Worm (Caenorhabditis elegans) whole organism, L4 larva: ENCODE results near the gene ntl-9.

ENCODE experiments used
- D1046.2 ChIP-seq: fragments of 200-800 bp; sonication (Bioruptor generic); IDR thresholded peaks from 2 replicates; pipeline ENCODE4 v1.3.6; 2022; ENCODE audit warnings: missing genetic modification characterization, missing compliant biosample characterization
- F10B5.3 ChIP-seq: sonication (generic microtip); optimal IDR thresholded peaks from 2 replicates; lab custom pipeline; 2016; ENCODE audit warnings: mild to moderate bottlenecking, missing genetic modification characterization, missing compliant biosample characterization
- F37D6.2 ChIP-seq: sonication (generic microtip); optimal IDR thresholded peaks from 2 replicates; lab custom pipeline; 2016; ENCODE audit warnings: mild to moderate bottlenecking, missing genetic modification characterization, missing compliant biosample characterization
- F49E8.2 ChIP-seq: sonication (generic microtip); optimal IDR thresholded peaks from 2 replicates; lab custom pipeline; 2016; ENCODE audit warnings: missing compliant biosample characterization, mild to moderate bottlenecking, missing genetic modification characterization, borderline replicate concordance
- T26A8.4 ChIP-seq: fragments of 200-800 bp; sonication (Bioruptor generic); IDR thresholded peaks from 2 replicates; pipeline ENCODE4 v1.3.6; 2022; ENCODE audit warnings: missing genetic modification characterization, missing compliant biosample characterization
- Y105C5A.15 ChIP-seq: fragments of 200-800 bp; sonication (Bioruptor generic); IDR thresholded peaks from 2 replicates; pipeline ENCODE4 v1.3.6; 2022; ENCODE audit warnings: missing genetic modification characterization, missing compliant biosample characterization
- Y48G9A.11 ChIP-seq: fragments of 200-800 bp; sonication (Bioruptor generic); IDR thresholded peaks from 2 replicates; pipeline ENCODE4 v1.3.6; 2022; ENCODE audit warnings: missing genetic modification reagents, missing genetic modification characterization, missing compliant biosample characterization
- Y75B8A.6 ChIP-seq: fragments of 200-800 bp; sonication (Bioruptor generic); IDR thresholded peaks from 2 replicates; pipeline ENCODE4 v1.3.6; 2022; ENCODE audit warnings: missing genetic modification reagents, missing genetic modification characterization, missing compliant biosample characterization
- aha-1 ChIP-seq: fragments of 150-350 bp; peaks from one replicate; lab custom pipeline; 2014; ENCODE audit warnings: missing biosample characterization, missing genetic modification characterization
- ceh-28 ChIP-seq: fragments of 150-350 bp; optimal IDR thresholded peaks from 2 replicates; lab custom pipeline; 2014; ENCODE audit warnings: missing biosample characterization, missing genetic modification reagents, missing genetic modification characterization
- ceh-32 ChIP-seq: sonication (generic microtip); optimal IDR thresholded peaks from 2 replicates; lab custom pipeline; 2016; ENCODE audit warnings: mild to moderate bottlenecking, missing genetic modification characterization, missing compliant biosample characterization; ENCODE audit not compliant: poor library complexity
- ceh-82 ChIP-seq: sonication (generic microtip); optimal IDR thresholded peaks from 2 replicates; lab custom pipeline; 2017; ENCODE audit warnings: missing biosample characterization, missing genetic modification characterization
- ctbp-1 ChIP-seq: fragments of 200-800 bp; sonication (Bioruptor generic); IDR thresholded peaks from 2 replicates; pipeline ENCODE4 v1.3.6; 2022; ENCODE audit warnings: missing genetic modification reagents, missing genetic modification characterization, missing compliant biosample characterization
- daf-12 ChIP-seq: fragments of 150-350 bp; optimal IDR thresholded peaks from 2 replicates; lab custom pipeline; 2014; ENCODE audit warnings: missing biosample characterization, missing genetic modification reagents, missing genetic modification characterization
- daf-16 ChIP-seq, 3 experiments: sonication (generic microtip); optimal IDR thresholded peaks; 2 replicates each; lab custom pipeline; 2016 to 2017; ENCODE audit warnings: missing genetic modification characterization in 3 of 3, missing genetic modification reagents in 3 of 3, mild to moderate bottlenecking in 2 of 3, missing compliant biosample characterization in 2 of 3, missing biosample characterization in 1 of 3, moderate library complexity in 1 of 3
- dmd-8 ChIP-seq: fragments of 200-800 bp; sonication (Bioruptor generic); IDR thresholded peaks from 2 replicates; pipeline ENCODE4 v1.3.6; 2022; ENCODE audit warnings: missing genetic modification characterization, missing compliant biosample characterization
- dmd-9 ChIP-seq: fragments of 200-800 bp; sonication (Bioruptor generic); IDR thresholded peaks from 2 replicates; pipeline ENCODE4 v1.3.6; 2022; ENCODE audit warnings: missing genetic modification reagents, missing genetic modification characterization, missing compliant biosample characterization
- dve-1 ChIP-seq: sonication (generic microtip); optimal IDR thresholded peaks from 2 replicates; lab custom pipeline; 2017; ENCODE audit warnings: antibody characterized with exemption, mild to moderate bottlenecking, missing genetic modification characterization, missing compliant biosample characterization; ENCODE audit not compliant: insufficient read depth
- egl-43 ChIP-seq: fragments of 200-800 bp; sonication (Bioruptor generic); IDR thresholded peaks from 2 replicates; pipeline ENCODE4 v1.3.6; 2022; ENCODE audit warnings: missing genetic modification reagents, missing genetic modification characterization, missing compliant biosample characterization
- gei-8 ChIP-seq: fragments of 200-800 bp; sonication (Bioruptor generic); optimal IDR thresholded peaks from 2 replicates; lab custom pipeline; 2018; ENCODE audit warnings: mild to moderate bottlenecking, missing genetic modification characterization, missing compliant biosample characterization
- hlh-11 ChIP-seq: fragments of 200-800 bp; sonication (Bioruptor generic); optimal IDR thresholded peaks from 2 replicates; lab custom pipeline; 2018; ENCODE audit warnings: mild to moderate bottlenecking, missing genetic modification characterization, missing compliant biosample characterization
- hlh-30 ChIP-seq: sonication (generic microtip); optimal IDR thresholded peaks from 2 replicates; lab custom pipeline; 2017; ENCODE audit warnings: antibody characterized with exemption, mild to moderate bottlenecking, missing genetic modification characterization, missing compliant biosample characterization; ENCODE audit not compliant: insufficient read depth
- hmg-1.1 ChIP-seq: fragments of 200-800 bp; sonication (Bioruptor generic); IDR thresholded peaks from 2 replicates; pipeline ENCODE4 v1.3.6; 2022; ENCODE audit warnings: missing genetic modification reagents, missing genetic modification characterization, missing compliant biosample characterization
- jun-1 ChIP-seq: fragments of 150-350 bp; optimal IDR thresholded peaks from 2 replicates; lab custom pipeline; 2014; ENCODE audit warnings: missing biosample characterization, missing genetic modification reagents, missing genetic modification characterization
- lim-7 ChIP-seq: fragments of 200-800 bp; sonication (Bioruptor generic); IDR thresholded peaks from 2 replicates; pipeline ENCODE4 v1.3.6; 2022; ENCODE audit warnings: missing genetic modification characterization, missing compliant biosample characterization
- lin-13 ChIP-seq: fragments of 150-350 bp; optimal IDR thresholded peaks from 2 replicates; lab custom pipeline; 2014; ENCODE audit warnings: missing biosample characterization, missing genetic modification reagents, missing genetic modification characterization
- lin-39 ChIP-seq: fragments of 150-350 bp; optimal IDR thresholded peaks from 2 replicates; lab custom pipeline; 2014; ENCODE audit warnings: missing biosample characterization, missing genetic modification reagents, missing genetic modification characterization
- madf-9 ChIP-seq: fragments of 200-800 bp; sonication (Bioruptor generic); conservative IDR thresholded peaks from 2 replicates; pipeline ENCODE4 v1.3.6; 2022; ENCODE audit warnings: missing genetic modification reagents, missing genetic modification characterization, missing compliant biosample characterization
- mdl-1 ChIP-seq, 2 experiments: fragments of 150-350 bp in 1 of 2; sonication (generic microtip) in 1 of 2; optimal IDR thresholded peaks; 2 replicates each; lab custom pipeline; 2014 to 2017; ENCODE audit warnings: missing biosample characterization in 2 of 2, missing genetic modification characterization in 2 of 2
- mep-1 ChIP-seq: fragments of 150-350 bp; sonication (generic microtip); optimal IDR thresholded peaks from 3 replicates; lab custom pipeline; 2014; ENCODE audit warnings: missing biosample characterization, missing genetic modification characterization
- mes-2 ChIP-seq: sonication (generic microtip); optimal IDR thresholded peaks from 2 replicates; lab custom pipeline; 2016; ENCODE audit warnings: missing genotype, mild to moderate bottlenecking, missing genetic modification characterization, missing compliant biosample characterization; ENCODE audit not compliant: poor library complexity, severe bottlenecking
- mxl-3 ChIP-seq: fragments of 200-800 bp; sonication (Bioruptor generic); optimal IDR thresholded peaks from 2 replicates; lab custom pipeline; 2018; ENCODE audit warnings: mild to moderate bottlenecking, missing genetic modification characterization, missing compliant biosample characterization
- nhr-102 ChIP-seq: sonication (generic microtip); optimal IDR thresholded peaks from 2 replicates; lab custom pipeline; 2016; ENCODE audit warnings: mild to moderate bottlenecking, missing genetic modification characterization, moderate library complexity, missing compliant biosample characterization
- nhr-11 ChIP-seq: fragments of 150-350 bp; optimal IDR thresholded peaks from 2 replicates; lab custom pipeline; 2014; ENCODE audit warnings: missing biosample characterization, missing genetic modification characterization
- nhr-25 ChIP-seq: sonication (generic microtip); optimal IDR thresholded peaks from 2 replicates; lab custom pipeline; 2017; ENCODE audit warnings: missing genetic modification characterization, mild to moderate bottlenecking, missing compliant biosample characterization, antibody characterized with exemption, moderate library complexity, borderline replicate concordance; ENCODE audit not compliant: insufficient read depth
- nhr-42 ChIP-seq: fragments of 200-800 bp; sonication (Bioruptor generic); IDR thresholded peaks from 2 replicates; pipeline ENCODE4 v1.3.6; 2022; ENCODE audit warnings: missing genetic modification characterization, missing compliant biosample characterization
- nhr-48 ChIP-seq: sonication (generic microtip); optimal IDR thresholded peaks from 2 replicates; lab custom pipeline; 2016; ENCODE audit warnings: mild to moderate bottlenecking, missing genetic modification characterization, missing compliant biosample characterization
- nhr-6 ChIP-seq: fragments of 150-350 bp; optimal IDR thresholded peaks from 2 replicates; lab custom pipeline; 2014; ENCODE audit warnings: missing biosample characterization, missing genetic modification characterization
- nhr-76 ChIP-seq: fragments of 150-350 bp; optimal IDR thresholded peaks from 2 replicates; lab custom pipeline; 2014; ENCODE audit warnings: missing biosample characterization, missing genetic modification characterization
- nhr-77 ChIP-seq: fragments of 150-350 bp; optimal IDR thresholded peaks from 2 replicates; lab custom pipeline; 2014; ENCODE audit warnings: missing biosample characterization, missing genetic modification characterization
- pha-4 ChIP-seq, 2 experiments: fragments of 150-350 bp in 1 of 2; fragments of 200-800 bp in 1 of 2; sonication (Bioruptor generic) in 1 of 2; IDR thresholded peaks in 1 of 2; optimal IDR thresholded peaks in 1 of 2; 2 replicates each; pipeline versions ENCODE4 v1.3.6 to Lab custom; 2014 to 2022; ENCODE audit warnings: missing genetic modification characterization in 2 of 2, missing genetic modification reagents in 2 of 2, missing biosample characterization in 1 of 2, missing compliant biosample characterization in 1 of 2
- php-3 ChIP-seq: fragments of 200-800 bp; sonication (Bioruptor generic); IDR thresholded peaks from 2 replicates; pipeline ENCODE4 v1.3.6; 2022; ENCODE audit warnings: missing genetic modification reagents, missing genetic modification characterization, missing compliant biosample characterization
- rbr-2 ChIP-seq: sonication (generic microtip); optimal IDR thresholded peaks from 2 replicates; lab custom pipeline; 2016; ENCODE audit warnings: missing genotype, missing genetic modification characterization, missing compliant biosample characterization
- sdz-12 ChIP-seq: fragments of 200-800 bp; sonication (Bioruptor generic); optimal IDR thresholded peaks from 2 replicates; lab custom pipeline; 2018; ENCODE audit warnings: mild to moderate bottlenecking, missing genetic modification characterization, missing compliant biosample characterization
- set-16 ChIP-seq: fragments of 200-800 bp; sonication (Bioruptor generic); IDR thresholded peaks from 2 replicates; pipeline ENCODE4 v1.3.6; 2022; ENCODE audit warnings: missing genetic modification reagents, missing genetic modification characterization, missing compliant biosample characterization
- zag-1 ChIP-seq: fragments of 150-350 bp; optimal IDR thresholded peaks from 2 replicates; lab custom pipeline; 2014; ENCODE audit warnings: missing biosample characterization, missing genetic modification characterization
- zfp-2 ChIP-seq: sonication (generic microtip); optimal IDR thresholded peaks from 2 replicates; lab custom pipeline; 2016; ENCODE audit warnings: mild to moderate bottlenecking, missing genetic modification characterization, missing compliant biosample characterization
- zip-2 ChIP-seq: fragments of 150-350 bp; optimal IDR thresholded peaks from 2 replicates; lab custom pipeline; 2014; ENCODE audit warnings: missing biosample characterization, missing genetic modification characterization

The ntl-9 gene

DNA sequence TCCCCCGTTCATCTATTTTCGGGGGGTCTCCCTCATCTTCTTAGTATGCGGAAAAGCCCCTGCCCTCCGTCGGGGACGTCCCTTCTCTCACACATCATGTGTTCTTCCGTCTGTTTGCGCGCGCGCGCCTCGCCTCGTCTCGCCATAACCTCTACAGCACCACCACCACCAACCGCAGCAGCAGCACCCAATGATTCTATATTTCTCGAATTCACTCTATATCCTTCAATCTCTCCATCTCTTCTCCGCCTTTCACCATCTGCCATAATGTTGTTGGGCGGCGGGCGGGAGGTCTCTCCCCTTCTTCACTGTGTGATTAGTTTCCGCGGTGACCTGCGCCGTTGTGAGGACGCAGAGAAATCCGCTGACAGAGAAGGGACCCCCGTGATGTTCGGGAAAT is 3.0 kb downstream of the ntl-9 start:
- TF ChIP-seq dmd-9 (GFP tag; lab: Robert Waterston, UW) (no peak), nhr-102 (no peak), gei-8 (peak; percentile 11), lim-7 (no peak), nhr-11 (tag; lab: Kevin White, UChicago) (no peak), rbr-2 (tag; lab: Kevin White, UChicago) (peak; percentile 23), Y48G9A.11 (GFP tag; lab: Robert Waterston, UW) (0 out of 2 replicates have a peak, but pooled peaks have one; percentile 10), madf-9 (GFP tag; lab: Robert Waterston, UW) (peak; percentile 78), hlh-11 (peak; percentile 36), F10B5.3 (tag; lab: Kevin White, UChicago) (no peak), set-16 (GFP tag; lab: Robert Waterston, UW) (peak; percentile 82), aha-1 (tag; lab: Kevin White, UChicago) (peak; percentile 98), ctbp-1 (GFP tag; lab: Robert Waterston, UW) (0 out of 2 replicates have a peak, but pooled peaks have one; percentile 30), mes-2 (tag; lab: Kevin White, UChicago) (peak; percentile 37), mdl-1 (tag; optimal IDR thresholded peaks at IDR 0.05; lab: Kevin White, UChicago) (peak; percentile 11 to 34), T26A8.4 (GFP tag; lab: Robert Waterston, UW) (no peak), nhr-42 (GFP tag; lab: Robert Waterston, UW) (0 out of 2 replicates have a peak, but pooled peaks have one; percentile 27), lin-39 (tag; lab: Kevin White, UChicago) (no peak), hlh-30 (peak; percentile 82), ceh-32 (tag; lab: Kevin White, UChicago) (no peak), egl-43 (peak; percentile 42; the same call in 1 of the 2 replicates), F37D6.2 (tag; lab: Kevin White, UChicago) (no peak), hmg-1.1 (GFP tag; lab: Robert Waterston, UW) (peak; percentile 38; the same call in 1 of the 2 replicates), mep-1 (peak; percentile 27)

DNA sequence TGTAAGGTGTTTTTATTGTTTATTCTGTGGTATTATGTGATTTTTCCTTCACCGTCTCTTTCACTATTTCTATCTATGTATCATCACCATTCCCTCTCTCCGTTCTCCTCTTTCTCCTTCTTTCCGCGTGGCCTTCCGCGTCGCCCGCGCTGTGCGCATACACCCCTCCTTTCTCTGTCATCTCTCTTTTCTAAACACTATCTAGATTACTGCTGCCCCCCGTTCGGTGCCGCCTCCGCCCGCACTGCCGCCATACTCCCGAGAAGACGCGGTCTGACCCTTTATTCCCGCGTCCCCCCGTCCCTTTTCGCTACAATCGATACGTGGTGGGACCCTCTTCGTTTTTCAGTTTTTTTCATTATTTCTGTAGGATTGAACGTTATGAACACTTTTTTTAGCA is 4.3 kb downstream of the ntl-9 start:
- TF ChIP-seq mes-2 (tag; lab: Kevin White, UChicago) (peak; percentile 22), ceh-82 (tag; lab: Kevin White, UChicago) (no peak), nhr-48 (tag; lab: Kevin White, UChicago) (no peak), nhr-76 (tag; lab: Kevin White, UChicago) (no peak), daf-12 (tag; lab: Kevin White, UChicago) (no peak), mxl-3 (GFP tag; lab: Kevin White, UChicago) (peak; percentile 30), Y75B8A.6 (GFP tag; lab: Robert Waterston, UW) (no peak), nhr-6 (tag; lab: Kevin White, UChicago) (no peak), zag-1 (no peak), ceh-32 (tag; lab: Kevin White, UChicago) (no peak), jun-1 (tag; lab: Kevin White, UChicago) (no peak), sdz-12 (GFP tag; lab: Kevin White, UChicago) (no peak), dve-1 (tag; lab: Kevin White, UChicago) (no peak), ceh-28 (tag; lab: Kevin White, UChicago) (no peak), nhr-25 (no peak), dmd-8 (GFP tag; lab: Robert Waterston, UW) (no peak), php-3 (GFP tag; lab: Robert Waterston, UW) (no peak), pha-4 (GFP tag; IDR thresholded peaks at IDR 0.05; lab: Robert Waterston, UW) (0 out of 2 replicates have a peak, but pooled peaks have one; percentile 19), pha-4 (tag; optimal IDR thresholded peaks at IDR 0.05; lab: Kevin White, UChicago) (no peak), D1046.2 (GFP tag; lab: Robert Waterston, UW) (no peak), aha-1 (tag; lab: Kevin White, UChicago) (peak; percentile 97), mep-1 (no peak), zfp-2 (tag; lab: Kevin White, UChicago) (no peak), F10B5.3 (tag; lab: Kevin White, UChicago) (no peak), lin-13 (no peak), daf-16 (GFP tag; optimal IDR thresholded peaks at IDR 0.05; lab: Kevin White, UChicago) (no peak), daf-16 (tag; optimal IDR thresholded peaks at IDR 0.05; lab: Kevin White, UChicago) (peak; percentile 29), mdl-1 (tag; optimal IDR thresholded peaks at IDR 0.05; lab: Kevin White, UChicago) (peak; percentile 23 to 55), nhr-77 (tag; lab: Kevin White, UChicago) (no peak), F49E8.2 (tag; lab: Kevin White, UChicago) (no peak), hlh-30 (peak; percentile 33), Y105C5A.15 (no peak), zip-2 (tag; lab: Kevin White, UChicago) (no peak), lim-7 (no peak)
